Worm (Caenorhabditis elegans) whole organism, L3 larva: ENCODE results near the gene C09B9.85.

Source experiments
- R02D3.7 ChIP-seq: fragments of 150-350 bp; optimal IDR thresholded peaks from 2 replicates; lab custom pipeline; 2014; ENCODE audit warnings: missing biosample characterization, missing genetic modification characterization
- aly-2 ChIP-seq: fragments of 150-350 bp; optimal IDR thresholded peaks from 2 replicates; lab custom pipeline; 2014; ENCODE audit warnings: missing biosample characterization, missing genetic modification characterization
- ama-1 ChIP-seq: fragments of 150-350 bp; optimal IDR thresholded peaks from 2 replicates; lab custom pipeline; 2018
- ceh-9 ChIP-seq: sonication (generic microtip); optimal IDR thresholded peaks from 2 replicates; lab custom pipeline; 2018; ENCODE audit warnings: missing biosample characterization, missing genetic modification characterization
- elt-1 ChIP-seq: fragments of 150-350 bp; optimal IDR thresholded peaks from 2 replicates; lab custom pipeline; 2014; ENCODE audit warnings: missing biosample characterization, missing genetic modification characterization
- elt-2 ChIP-seq: sonication (generic microtip); optimal IDR thresholded peaks from 2 replicates; lab custom pipeline; 2016; ENCODE audit warnings: missing genetic modification reagents, mild to moderate bottlenecking, missing genetic modification characterization, missing compliant biosample characterization
- lin-39 ChIP-seq: fragments of 150-350 bp; optimal IDR thresholded peaks from 2 replicates; lab custom pipeline; 2018; ENCODE audit warnings: missing biosample characterization, missing genetic modification reagents, missing genetic modification characterization
- mdl-1 ChIP-seq: fragments of 150-350 bp; optimal IDR thresholded peaks from 2 replicates; lab custom pipeline; 2014; ENCODE audit warnings: missing biosample characterization, missing genetic modification characterization
- nfya-1 ChIP-seq: sonication (generic microtip); optimal IDR thresholded peaks from 2 replicates; lab custom pipeline; 2017; ENCODE audit warnings: missing genetic modification characterization, mild to moderate bottlenecking, missing compliant biosample characterization, antibody characterized with exemption, moderate library complexity; ENCODE audit not compliant: insufficient read depth
- nhr-11 ChIP-seq: fragments of 150-350 bp; optimal IDR thresholded peaks from 2 replicates; lab custom pipeline; 2014; ENCODE audit warnings: missing biosample characterization, missing genetic modification characterization
- nhr-67 ChIP-seq: fragments of 150-350 bp; optimal IDR thresholded peaks from 2 replicates; lab custom pipeline; 2014; ENCODE audit warnings: missing biosample characterization, missing genetic modification characterization
- pqm-1 ChIP-seq: fragments of 150-350 bp; optimal IDR thresholded peaks from 2 replicates; lab custom pipeline; 2017; ENCODE audit warnings: missing biosample characterization, missing genetic modification characterization, inconsistent platforms
- skn-1 ChIP-seq: fragments of 150-350 bp; optimal IDR thresholded peaks from 2 replicates; lab custom pipeline; 2014; ENCODE audit warnings: missing biosample characterization, missing genetic modification characterization
- tbx-2 ChIP-seq: sonication (generic microtip); optimal IDR thresholded peaks from 2 replicates; lab custom pipeline; 2016; ENCODE audit warnings: mild to moderate bottlenecking, missing genetic modification characterization, missing compliant biosample characterization

DNA sequence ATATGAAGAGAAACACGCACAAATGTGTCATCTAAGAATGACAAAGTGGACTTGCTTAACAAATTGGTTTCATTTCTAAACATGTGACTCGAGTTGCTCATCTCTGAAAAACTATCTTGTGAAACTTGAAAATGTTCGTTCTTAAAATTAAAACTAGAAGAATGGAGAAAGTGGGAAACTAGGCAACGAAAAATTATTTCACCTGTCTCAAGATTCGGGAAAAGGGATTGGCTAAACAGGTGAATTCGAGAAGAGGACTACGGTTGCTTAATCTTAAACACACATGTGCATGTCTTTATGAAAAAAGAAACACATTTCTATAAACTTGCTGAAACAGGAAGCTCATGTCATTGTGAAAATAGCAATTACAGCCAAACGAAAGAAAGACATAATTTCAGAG is 44.5 kb downstream of the C09B9.85 start, which contains the start of gene srz-24:
- TF ChIP-seq nhr-67 = no peak
- no peak for TF ChIP-seq ceh-9 (tag; lab: Kevin White, UChicago)
- no peak for TF ChIP-seq R02D3.7 (tag; lab: Kevin White, UChicago)
- no peak for TF ChIP-seq elt-2 (tag; lab: Kevin White, UChicago)
- no peak for TF ChIP-seq aly-2 (tag; lab: Kevin White, UChicago)
- no peak for TF ChIP-seq skn-1 (tag; lab: Kevin White, UChicago)
- TF ChIP-seq pqm-1 (tag; lab: Kevin White, UChicago) = no peak
- no peak for TF ChIP-seq mdl-1 (tag; lab: Kevin White, UChicago)
- no peak for TF ChIP-seq elt-1 (tag; lab: Kevin White, UChicago)
- TF ChIP-seq nhr-11 (tag; lab: Kevin White, UChicago) = no peak
- TF ChIP-seq nfya-1 (tag; lab: Kevin White, UChicago) = no peak
- TF ChIP-seq lin-39 (tag; lab: Kevin White, UChicago) = no peak
- no peak for TF ChIP-seq ama-1
- no peak for TF ChIP-seq tbx-2 (tag; lab: Kevin White, UChicago)
